Worm (Caenorhabditis elegans) whole organism, midembryonic: ENCODE data around the gene B0524.6.

Experiments
- T22C8.4 ChIP-seq: fragments of 200-800 bp; sonication (Bioruptor generic); IDR thresholded peaks from 2 replicates; pipeline ENCODE4 v1.3.6; 2022; ENCODE audit warnings: missing genetic modification characterization, missing compliant biosample characterization
- cog-1 ChIP-seq: sonication (generic microtip); optimal IDR thresholded peaks from 2 replicates; lab custom pipeline; 2016; ENCODE audit warnings: missing genetic modification characterization, missing compliant biosample characterization
- flt-1 ChIP-seq: fragments of 200-800 bp; sonication (Bioruptor generic); IDR thresholded peaks from 2 replicates; pipeline ENCODE4 v1.3.6; 2022; ENCODE audit warnings: missing genetic modification characterization, missing compliant biosample characterization
- klf-2 ChIP-seq: fragments of 200-800 bp; sonication (Bioruptor generic); conservative IDR thresholded peaks from 2 replicates; pipeline ENCODE4 v1.3.6; 2022; ENCODE audit warnings: missing genetic modification reagents, missing genetic modification characterization, missing compliant biosample characterization
- med-1 ChIP-seq: sonication (generic microtip); optimal IDR thresholded peaks from 2 replicates; lab custom pipeline; 2017; ENCODE audit warnings: missing genetic modification characterization, mild to moderate bottlenecking, missing compliant biosample characterization, antibody characterized with exemption, missing genetic modification reagents; ENCODE audit not compliant: insufficient read depth
- ref-1 ChIP-seq: fragments of 200-800 bp; sonication (Bioruptor generic); conservative IDR thresholded peaks from 2 replicates; pipeline ENCODE4 v1.3.6; 2022; ENCODE audit warnings: missing genetic modification reagents, missing genetic modification characterization, missing compliant biosample characterization
- tab-1 ChIP-seq: fragments of 200-800 bp; sonication (Bioruptor generic); IDR thresholded peaks from 2 replicates; pipeline ENCODE4 v1.3.6; 2022; ENCODE audit warnings: missing genetic modification characterization, missing compliant biosample characterization
- ztf-23 ChIP-seq: fragments of 200-800 bp; sonication (Bioruptor generic); IDR thresholded peaks from 2 replicates; pipeline ENCODE4 v1.3.6; 2022; ENCODE audit warnings: missing genetic modification reagents, missing genetic modification characterization, missing compliant biosample characterization
- ztf-29 ChIP-seq: fragments of 200-800 bp; sonication (Bioruptor generic); IDR thresholded peaks from 2 replicates; pipeline ENCODE4 v1.3.6; 2022; ENCODE audit warnings: missing genetic modification reagents, missing genetic modification characterization, missing compliant biosample characterization

- TF ChIP-seq tab-1 (GFP tag; lab: Robert Waterston, UW) (no peak), flt-1 (no peak), ref-1 (GFP tag; lab: Robert Waterston, UW) (no peak), cog-1 (tag; lab: Kevin White, UChicago) (no peak), T22C8.4 (GFP tag; lab: Robert Waterston, UW) (no peak), ztf-29 (GFP tag; lab: Robert Waterston, UW) (no peak), klf-2 (GFP tag; lab: Robert Waterston, UW) (no peak), med-1 (GFP tag; lab: Kevin White, UChicago) (no peak), ztf-23 (GFP tag; lab: Robert Waterston, UW) (no peak)
Observed at ce11 chrIII:1939625-1939988, 34.2 kb upstream of the B0524.6 start.
